Worm (Caenorhabditis elegans): ENCODE data around the gene rps-21.
A peak's percentile ranks its signal among the peaks of the same experiment; 100 is the strongest.

rps-21 gene

DNA sequence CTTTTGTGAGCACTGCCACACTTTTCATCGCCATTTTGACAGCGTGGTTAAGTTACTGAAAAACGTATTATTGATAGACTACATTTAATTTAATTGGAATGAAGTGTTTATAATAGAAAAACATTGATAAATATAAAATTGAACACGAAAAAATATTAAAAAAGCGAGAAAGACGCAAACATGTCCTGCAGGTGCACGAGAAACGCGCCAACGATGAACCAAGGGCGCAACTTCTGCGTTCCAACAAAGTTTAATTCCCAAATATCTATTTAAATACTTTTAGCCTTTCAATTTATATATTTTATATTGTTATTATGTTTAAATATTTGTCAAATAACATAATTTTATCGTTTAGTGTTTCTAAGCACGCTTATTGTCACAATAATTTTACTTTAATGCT is 44.7 kb upstream of the rps-21 start, which contains the start of gene ndus-8:
Gene ndus-8, minus strand, starts transcription at position 55 of the 400 bp plus-strand sequence.
- no peak for TF ChIP-seq ets-5 (GFP tag; IDR thresholded peaks at IDR 0.05)
- TF ChIP-seq fos-1 (tag; optimal IDR thresholded peaks at IDR 0.05): no peak
- no peak for TF ChIP-seq nhr-237 (tag; optimal IDR thresholded peaks at IDR 0.05)
- no peak for TF ChIP-seq fkh-10 (GFP tag; optimal IDR thresholded peaks at IDR 0.05)
- peak; percentile 43 for TF ChIP-seq lin-39 (tag; optimal IDR thresholded peaks at IDR 0.05)
- no peak for TF ChIP-seq unc-98 (GFP tag; IDR thresholded peaks at IDR 0.05)
- no peak for TF ChIP-seq zag-1 (tag; optimal IDR thresholded peaks at IDR 0.05)
- TF ChIP-seq blmp-1 (tag; optimal IDR thresholded peaks at IDR 0.05): peak; percentile 67
- peak; percentile 41 for TF ChIP-seq lin-13 (GFP tag; optimal IDR thresholded peaks at IDR 0.05)
- TF ChIP-seq Y116A8C.19 (tag; optimal IDR thresholded peaks at IDR 0.05; ENCODE audit: borderline replicate concordance): no peak
- peak in 1 of 6 experiments; percentile 53 for TF ChIP-seq elt-3 (tag; optimal IDR thresholded peaks at IDR 0.05)
- no peak for TF ChIP-seq ceh-88 (GFP tag; IDR thresholded peaks at IDR 0.05)
- peak; percentile 81 for TF ChIP-seq nhr-20 (tag; optimal IDR thresholded peaks at IDR 0.05)
- TF ChIP-seq snpc-4 (tag; optimal IDR thresholded peaks at IDR 0.05): peak; percentile 52
- TF ChIP-seq ceh-90 (tag; optimal IDR thresholded peaks at IDR 0.05): no peak
- no peak for TF ChIP-seq grh-1 (GFP tag; IDR thresholded peaks at IDR 0.05)
- peak; percentile 37 for TF ChIP-seq isw-1 (GFP tag; IDR thresholded peaks at IDR 0.05)
- no peak for TF ChIP-seq egl-27 (tag; optimal IDR thresholded peaks at IDR 0.05)
- peak in 1 of 2 experiments; percentile 57 for TF ChIP-seq mdl-1 (tag; optimal IDR thresholded peaks at IDR 0.05)
- peak; percentile 56 for TF ChIP-seq unc-86 (tag; optimal IDR thresholded peaks at IDR 0.05)
- TF ChIP-seq pag-3 (tag; optimal IDR thresholded peaks at IDR 0.05; ENCODE audit: borderline replicate concordance, insufficient read depth): no peak
- TF ChIP-seq mab-9 (GFP tag; IDR thresholded peaks at IDR 0.05): no peak
- peak; percentile 82 for TF ChIP-seq nhr-71 (tag; optimal IDR thresholded peaks at IDR 0.05)
- TF ChIP-seq pqm-1 (tag; optimal IDR thresholded peaks at IDR 0.05): no peak
- no peak for TF ChIP-seq nhr-11 (tag; optimal IDR thresholded peaks at IDR 0.05)
- TF ChIP-seq efl-3 (GFP tag; optimal IDR thresholded peaks at IDR 0.05): no peak
- TF ChIP-seq lsy-2 (tag; optimal IDR thresholded peaks at IDR 0.05): peak; percentile 87 to 90
- peak; percentile 69 for TF ChIP-seq tbx-2 (tag; optimal IDR thresholded peaks at IDR 0.05)
- no peak for TF ChIP-seq ces-1 (GFP tag; optimal IDR thresholded peaks at IDR 0.05)
- no peak for TF ChIP-seq sptf-1 (tag; optimal IDR thresholded peaks at IDR 0.05)
- peak in 2 of 3 experiments; percentile 47 to 77 for TF ChIP-seq ceh-82 (tag; optimal IDR thresholded peaks at IDR 0.05)
- TF ChIP-seq C34B4.2 (tag; optimal IDR thresholded peaks at IDR 0.05): no peak
- peak; percentile 84 for TF ChIP-seq nhr-19 (GFP tag; conservative IDR thresholded peaks at IDR 0.05)
- TF ChIP-seq nhr-90 (tag; optimal IDR thresholded peaks at IDR 0.05; ENCODE audit: poor library complexity): peak; percentile 78
- TF ChIP-seq nhr-85 (tag): peak; percentile 68
- peak; percentile 17 for TF ChIP-seq jun-1 (tag; optimal IDR thresholded peaks at IDR 0.05)
- TF ChIP-seq nhr-77 (tag; optimal IDR thresholded peaks at IDR 0.05): no peak
- TF ChIP-seq snu-23 (GFP tag; optimal IDR thresholded peaks at IDR 0.05): peak; percentile 85
- peak; percentile 79 for TF ChIP-seq C16A3.4 (tag; optimal IDR thresholded peaks at IDR 0.05)
- peak; percentile 35 for TF ChIP-seq zip-4 (GFP tag; optimal IDR thresholded peaks at IDR 0.05)
- TF ChIP-seq nhr-76 (tag; optimal IDR thresholded peaks at IDR 0.05): no peak
- TF ChIP-seq lin-35 (GFP tag; optimal IDR thresholded peaks at IDR 0.05): peak; percentile 77 to 80
- TF ChIP-seq sox-4 (tag; optimal IDR thresholded peaks at IDR 0.05): no peak
- TF ChIP-seq unc-30 (tag; optimal IDR thresholded peaks at IDR 0.05): no peak
- peak; percentile 39 for TF ChIP-seq C04F5.9 (tag; optimal IDR thresholded peaks at IDR 0.05)
- peak; percentile 57 for TF ChIP-seq hpl-2 (GFP tag; optimal IDR thresholded peaks at IDR 0.05)
- peak; percentile 78 for TF ChIP-seq swsn-7 (tag; optimal IDR thresholded peaks at IDR 0.05)
- no peak for TF ChIP-seq alr-1 (tag; optimal IDR thresholded peaks at IDR 0.05; ENCODE audit: borderline replicate concordance)
- TF ChIP-seq mef-2 (tag; optimal IDR thresholded peaks at IDR 0.05): no peak
- TF ChIP-seq ceh-8 (GFP tag; optimal IDR thresholded peaks at IDR 0.05): no peak
- no peak for TF ChIP-seq nhr-12 (tag; optimal IDR thresholded peaks at IDR 0.05)
- TF ChIP-seq ceh-63 (GFP tag; optimal IDR thresholded peaks at IDR 0.05): no peak
- TF ChIP-seq ztf-11 (tag; optimal IDR thresholded peaks at IDR 0.05): peak in 1 of 2 experiments; percentile 39
- peak; percentile 74 for TF ChIP-seq xbp-1 (tag; optimal IDR thresholded peaks at IDR 0.05)
